Fruit fly (Drosophila melanogaster) whole organism, embryonic: ENCODE data around the gene CG7601.

Source experiments
- Ada2b ChIP-seq: fragments of 200-800 bp; sonication (Bioruptor generic); IDR thresholded peaks from 2 replicates; pipeline ENCODE4 v1.3.6; 2022; ENCODE audit warnings: missing biosample characterization, missing genetic modification characterization
- Atf3 ChIP-seq: fragments of 200-800 bp; sonication (Bioruptor generic); optimal IDR thresholded peaks from 3 replicates; lab custom pipeline; 2016; ENCODE audit warnings: missing biosample characterization, missing genetic modification characterization
- CG10147 ChIP-seq: fragments of 200-800 bp; sonication (Bioruptor generic); optimal IDR thresholded peaks from 2 replicates; lab custom pipeline; 2019; ENCODE audit warnings: missing biosample characterization, mild to moderate bottlenecking, missing genetic modification characterization, moderate library complexity
- CG10274 ChIP-seq: fragments of 200-800 bp; sonication (Bioruptor generic); optimal IDR thresholded peaks from 3 replicates; lab custom pipeline; 2017; ENCODE audit warnings: missing biosample characterization, mild to moderate bottlenecking, missing genetic modification characterization
- CG10959 ChIP-seq: fragments of 200-800 bp; sonication (Bioruptor generic); IDR thresholded peaks from 2 replicates; pipeline ENCODE4 v1.3.6; 2022; ENCODE audit warnings: missing biosample characterization, missing genetic modification characterization
- CG11093 ChIP-seq: fragments of 200-800 bp; sonication (Bioruptor generic); IDR thresholded peaks from 3 replicates; pipeline ENCODE4 v1.3.6; 2022; ENCODE audit warnings: missing biosample characterization, missing genetic modification characterization
- CG11456 ChIP-seq: fragments of 200-800 bp; sonication (Bioruptor generic); IDR thresholded peaks from 3 replicates; pipeline ENCODE4 v1.3.6; 2022; ENCODE audit warnings: missing biosample characterization, missing genetic modification characterization
- CG11560 ChIP-seq: fragments of 200-800 bp; sonication (Bioruptor generic); IDR thresholded peaks from 3 replicates; pipeline ENCODE4 v1.3.6; 2022; ENCODE audit warnings: missing biosample characterization, missing genetic modification characterization
- CG12391 ChIP-seq: fragments of 200-800 bp; sonication (Bioruptor generic); optimal IDR thresholded peaks from 3 replicates; lab custom pipeline; 2018; ENCODE audit warnings: missing biosample characterization, mild to moderate bottlenecking, missing genetic modification characterization, moderate library complexity
- CG14965 ChIP-seq: fragments of 200-800 bp; sonication (Bioruptor generic); optimal IDR thresholded peaks from 2 replicates; lab custom pipeline; 2016; ENCODE audit warnings: missing biosample characterization, missing genetic modification characterization, borderline replicate concordance
- CG15696 ChIP-seq: fragments of 200-800 bp; sonication (Bioruptor generic); optimal IDR thresholded peaks from 2 replicates; lab custom pipeline; 2019; ENCODE audit warnings: missing biosample characterization, mild to moderate bottlenecking, missing genetic modification characterization, moderate library complexity
- CG17802 ChIP-seq: fragments of 200-800 bp; sonication (Bioruptor generic); optimal IDR thresholded peaks from 2 replicates; lab custom pipeline; 2018; ENCODE audit warnings: missing biosample characterization, mild to moderate bottlenecking, missing genetic modification characterization, moderate library complexity
- CG17829 ChIP-seq: fragments of 200-800 bp; optimal IDR thresholded peaks from 2 replicates; lab custom pipeline; 2019; ENCODE audit warnings: missing biosample characterization, mild to moderate bottlenecking, missing genetic modification characterization, moderate library complexity
- CG1832 ChIP-seq: fragments of 200-800 bp; sonication (Bioruptor generic); optimal IDR thresholded peaks from 2 replicates; lab custom pipeline; 2017; ENCODE audit warnings: missing biosample characterization, mild to moderate bottlenecking, missing genetic modification characterization, inconsistent platforms
- CG31224 ChIP-seq: fragments of 200-800 bp; sonication (Bioruptor generic); IDR thresholded peaks from 2 replicates; pipeline ENCODE4 v1.3.6; 2022; ENCODE audit warnings: missing biosample characterization, missing genetic modification characterization
- CG3281 ChIP-seq: fragments of 200-800 bp; sonication (Bioruptor generic); optimal IDR thresholded peaks from 3 replicates; lab custom pipeline; 2017; ENCODE audit warnings: missing biosample characterization, mild to moderate bottlenecking, missing genetic modification characterization
- CG33557 ChIP-seq: fragments of 200-800 bp; sonication (Bioruptor generic); optimal IDR thresholded peaks from 2 replicates; lab custom pipeline; 2019; ENCODE audit warnings: missing biosample characterization, mild to moderate bottlenecking, missing genetic modification characterization, moderate library complexity
- CG4328 ChIP-seq: fragments of 200-800 bp; sonication (Bioruptor generic); optimal IDR thresholded peaks from 3 replicates; lab custom pipeline; 2017; ENCODE audit warnings: missing biosample characterization, missing genetic modification reagents, missing genetic modification characterization
- CG5180 ChIP-seq: fragments of 200-800 bp; sonication (Bioruptor generic); optimal IDR thresholded peaks from 3 replicates; lab custom pipeline; 2017; ENCODE audit warnings: missing biosample characterization, missing genetic modification characterization, mild to moderate bottlenecking, moderate library complexity, missing genetic modification reagents
- CG6813 ChIP-seq: fragments of 200-800 bp; sonication (Bioruptor generic); optimal IDR thresholded peaks from 2 replicates; lab custom pipeline; 2017; ENCODE audit warnings: missing biosample characterization, missing genetic modification characterization, mild to moderate bottlenecking, moderate library complexity, missing genetic modification reagents
- CoRest ChIP-seq: fragments of 200-800 bp; sonication (Bioruptor generic); optimal IDR thresholded peaks from 3 replicates; lab custom pipeline; 2018; ENCODE audit warnings: missing biosample characterization, mild to moderate bottlenecking, missing genetic modification characterization, moderate library complexity
- Dad ChIP-seq: fragments of 200-800 bp; sonication (Bioruptor generic); optimal IDR thresholded peaks from 3 replicates; lab custom pipeline; 2016; ENCODE audit warnings: missing biosample characterization, missing genetic modification characterization
- Dek ChIP-seq: fragments of 200-800 bp; sonication (Bioruptor generic); optimal IDR thresholded peaks from 3 replicates; lab custom pipeline; 2019; ENCODE audit warnings: missing biosample characterization, mild to moderate bottlenecking, missing genetic modification characterization, moderate library complexity
- Doc2 ChIP-seq: fragments of 200-800 bp; sonication (Bioruptor generic); IDR thresholded peaks from 2 replicates; pipeline ENCODE4 v1.3.6; 2022; ENCODE audit warnings: missing biosample characterization, missing genetic modification characterization
- HLH3B ChIP-seq: fragments of 200-800 bp; sonication (Bioruptor generic); IDR thresholded peaks from 2 replicates; pipeline ENCODE4 v1.3.6; 2022; ENCODE audit warnings: missing biosample characterization, missing genetic modification characterization
- HLH54F ChIP-seq: fragments of 200-800 bp; sonication (Bioruptor generic); optimal IDR thresholded peaks from 3 replicates; lab custom pipeline; 2016; ENCODE audit warnings: missing biosample characterization, missing genetic modification characterization
- HLHmδ ChIP-seq: fragments of 200-800 bp; sonication (Bioruptor generic); optimal IDR thresholded peaks from 2 replicates; lab custom pipeline; 2018; ENCODE audit warnings: missing biosample characterization, mild to moderate bottlenecking, missing genetic modification characterization, moderate library complexity
- Hey ChIP-seq: fragments of 200-800 bp; sonication (Bioruptor generic); optimal IDR thresholded peaks from 3 replicates; lab custom pipeline; 2018; ENCODE audit warnings: missing biosample characterization, mild to moderate bottlenecking, missing genetic modification characterization
- HmgD ChIP-seq: fragments of 200-800 bp; sonication (Bioruptor generic); optimal IDR thresholded peaks from 3 replicates; lab custom pipeline; 2016; ENCODE audit warnings: missing biosample characterization, missing genetic modification characterization
- Ravus ChIP-seq: fragments of 200-800 bp; sonication (Bioruptor generic); IDR thresholded peaks from 2 replicates; pipeline ENCODE4 v1.3.6; 2022; ENCODE audit warnings: missing biosample characterization, missing genetic modification characterization
- Rfx ChIP-seq: fragments of 200-800 bp; sonication (Bioruptor generic); IDR thresholded peaks from 2 replicates; pipeline ENCODE4 v1.3.6; 2022; ENCODE audit warnings: missing biosample characterization, missing genetic modification characterization
- Taf1 ChIP-seq: fragments of 200-800 bp; sonication (Bioruptor generic); IDR thresholded peaks from 2 replicates; pipeline ENCODE4 v1.3.6; 2022; ENCODE audit warnings: missing biosample characterization, missing genetic modification characterization
- ash1 ChIP-seq: fragments of 200-800 bp; sonication (Bioruptor generic); optimal IDR thresholded peaks from 2 replicates; lab custom pipeline; 2018; ENCODE audit warnings: missing biosample characterization, mild to moderate bottlenecking, missing genetic modification characterization
- bab2 ChIP-seq: fragments of 200-800 bp; sonication (Bioruptor generic); optimal IDR thresholded peaks from 2 replicates; lab custom pipeline; 2016; ENCODE audit warnings: missing biosample characterization, missing genetic modification characterization
- ci ChIP-seq: fragments of 200-800 bp; sonication (Bioruptor generic); IDR thresholded peaks from 3 replicates; pipeline ENCODE4 v1.3.6; 2022; ENCODE audit warnings: missing biosample characterization, missing genetic modification characterization
- corto ChIP-seq: fragments of 200-800 bp; sonication (Bioruptor generic); optimal IDR thresholded peaks from 2 replicates; lab custom pipeline; 2016; ENCODE audit warnings: missing biosample characterization, mild to moderate bottlenecking, missing genetic modification characterization, moderate library complexity
- dmrt99B ChIP-seq: fragments of 200-800 bp; sonication (Bioruptor generic); optimal IDR thresholded peaks from 2 replicates; lab custom pipeline; 2018; ENCODE audit warnings: missing biosample characterization, mild to moderate bottlenecking, missing genetic modification characterization, moderate library complexity
- eyg ChIP-seq: fragments of 200-800 bp; sonication (Bioruptor generic); optimal IDR thresholded peaks from 3 replicates; lab custom pipeline; 2016; ENCODE audit warnings: missing biosample characterization, missing genetic modification characterization
- gcm ChIP-seq: fragments of 200-800 bp; sonication (Bioruptor generic); optimal IDR thresholded peaks from 2 replicates; lab custom pipeline; 2019; ENCODE audit warnings: missing biosample characterization, mild to moderate bottlenecking, missing genetic modification characterization, moderate library complexity
- hb ChIP-seq: fragments of 200-800 bp; sonication (Bioruptor generic); IDR thresholded peaks from 3 replicates; pipeline ENCODE4 v1.3.6; 2022; ENCODE audit warnings: missing biosample characterization, missing genetic modification characterization; ENCODE audit not compliant: partially characterized antibody
- jumu ChIP-seq: fragments of 200-800 bp; sonication (Bioruptor generic); optimal IDR thresholded peaks from 3 replicates; lab custom pipeline; 2016; ENCODE audit warnings: missing biosample characterization, missing genetic modification characterization
- odd ChIP-seq: fragments of 200-800 bp; sonication (Bioruptor generic); optimal IDR thresholded peaks from 2 replicates; lab custom pipeline; 2017; ENCODE audit warnings: missing biosample characterization, mild to moderate bottlenecking, missing genetic modification characterization
- phol ChIP-seq: fragments of 200-800 bp; sonication (Bioruptor generic); optimal IDR thresholded peaks from 3 replicates; lab custom pipeline; 2018; ENCODE audit warnings: missing biosample characterization, mild to moderate bottlenecking, missing genetic modification characterization, moderate library complexity
- pita ChIP-seq: fragments of 200-800 bp; sonication (Bioruptor generic); optimal IDR thresholded peaks from 2 replicates; lab custom pipeline; 2017; ENCODE audit warnings: missing biosample characterization, mild to moderate bottlenecking, missing genetic modification characterization
- psq ChIP-seq: fragments of 200-800 bp; sonication (Bioruptor generic); optimal IDR thresholded peaks from 2 replicates; lab custom pipeline; 2017; ENCODE audit warnings: missing biosample characterization, missing genetic modification characterization
- sc ChIP-seq, 3 experiments: fragments of >200 bp in 2 of 3; fragments of 200-800 bp in 1 of 3; sonication (Bioruptor generic) in 1 of 3; optimal IDR thresholded peaks; 2 replicates in 2 of 3; 3 replicates in 1 of 3; lab custom pipeline; 2017; ENCODE audit warnings: mild to moderate bottlenecking in 1 of 3, missing biosample characterization in 1 of 3, missing genetic modification characterization in 1 of 3, missing genetic modification reagents in 1 of 3
- sna ChIP-seq: fragments of 200-800 bp; sonication (Bioruptor generic); IDR thresholded peaks from 2 replicates; pipeline ENCODE4 v1.3.6; 2022; ENCODE audit warnings: missing biosample characterization, missing genetic modification characterization; ENCODE audit not compliant: partially characterized antibody
- stwl ChIP-seq: fragments of 200-800 bp; sonication (Bioruptor generic); optimal IDR thresholded peaks from 3 replicates; lab custom pipeline; 2018; ENCODE audit warnings: missing biosample characterization, mild to moderate bottlenecking, missing genetic modification characterization, moderate library complexity
- wdn ChIP-seq: fragments of 200-800 bp; sonication (Bioruptor generic); IDR thresholded peaks from 2 replicates; pipeline ENCODE4 v1.3.6; 2022; ENCODE audit warnings: missing biosample characterization, missing genetic modification characterization
- z ChIP-seq: fragments of 200-800 bp; sonication (Bioruptor generic); IDR thresholded peaks from 3 replicates; pipeline ENCODE4 v1.3.6; 2022; ENCODE audit warnings: missing biosample characterization, missing genetic modification characterization

Gene CG7601

DNA sequence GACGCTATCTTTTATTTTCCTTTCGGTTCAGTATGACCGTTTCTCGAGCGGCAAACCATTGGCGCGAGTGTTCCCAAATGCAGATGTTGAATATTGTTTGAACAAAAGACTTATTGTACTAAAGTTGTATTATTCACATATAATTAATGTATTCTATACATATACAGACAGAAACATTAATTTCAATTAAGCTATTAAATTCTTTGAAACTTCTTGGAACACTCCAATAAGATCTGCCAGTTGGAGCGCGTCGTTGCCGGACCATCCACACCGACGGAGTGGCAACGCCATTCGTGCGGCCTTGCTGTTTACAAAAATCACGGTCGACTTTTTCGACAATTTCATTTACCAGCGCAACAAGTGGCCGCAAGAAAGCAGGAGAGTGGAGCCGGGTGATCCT, 8.5 kb upstream of the CG7601 start, which contains the start of the genes Wdr24 and IntS11 (continued):
- TF ChIP-seq CG14965 (GFP tag; lab: Kevin White, UChicago) (no peak), Atf3 (GFP tag; lab: Kevin White, UChicago) (peak; percentile 37), Taf1 (GFP tag; lab: Robert Waterston, UW) (peak; percentile 86), hb (GFP tag; lab: Robert Waterston, UW) (no peak), Hey (tag; lab: Kevin White, UChicago) (no peak), HLH3B (GFP tag; lab: Robert Waterston, UW) (peak; percentile 90), stwl (tag; lab: Kevin White, UChicago) (peak; percentile 65), CG5180 (GFP tag; lab: Kevin White, UChicago) (no peak), Dad (peak; percentile 49), eyg (no peak), Dek (tag; lab: Kevin White, UChicago) (peak; percentile 90), pita (no peak), wdn (GFP tag; lab: Robert Waterston, UW) (peak; percentile 88), CoRest (tag; lab: Kevin White, UChicago) (peak; percentile 91), CG4328 (GFP tag; lab: Kevin White, UChicago) (peak; percentile 47), CG15696 (tag; lab: Kevin White, UChicago) (peak; percentile 60), HmgD (GFP tag; lab: Kevin White, UChicago) (peak; percentile 32), CG6813 (GFP tag; lab: Kevin White, UChicago) (no peak), CG11093 (GFP tag; lab: Robert Waterston, UW) (peak; percentile 90), CG10959 (GFP tag; lab: Robert Waterston, UW) (0 out of 2 replicates have a peak, but pooled peaks have one; percentile 30), sna (peak; percentile 24; the same call in 1 of the 2 replicates), Ravus (GFP tag; lab: Robert Waterston, UW) (peak; percentile 68), CG11456 (GFP tag; lab: Robert Waterston, UW) (peak; percentile 93), Doc2 (GFP tag; lab: Robert Waterston, UW) (peak; percentile 64), z (GFP tag; lab: Robert Waterston, UW) (no peak), CG1832 (no peak), CG33557 (GFP tag; lab: Kevin White, UChicago) (peak; percentile 10), CG3281 (GFP tag; lab: Kevin White, UChicago) (peak; percentile 71), Ada2b (GFP tag; lab: Robert Waterston, UW) (peak; percentile 84), sc (optimal IDR thresholded peaks at IDR 0.05; lab: Kevin White, UChicago) (no peak), sc (GFP tag; optimal IDR thresholded peaks at IDR 0.05; lab: Kevin White, UChicago) (no peak), HLHmδ (GFP tag; lab: Kevin White, UChicago) (no peak), psq (GFP tag; lab: Kevin White, UChicago) (peak; percentile 28), CG17802 (peak; percentile 10), jumu (GFP tag; lab: Kevin White, UChicago) (peak; percentile 56), dmrt99B (no peak), CG31224 (GFP tag; lab: Robert Waterston, UW) (peak; percentile 88), bab2 (GFP tag; lab: Kevin White, UChicago) (peak; percentile 79), phol (tag; lab: Kevin White, UChicago) (peak; percentile 85), CG17829 (tag; lab: Kevin White, UChicago) (peak; percentile 79), HLH54F (peak; percentile 86), odd (no peak), CG11560 (peak; percentile 84), corto (no peak), Rfx (GFP tag; lab: Robert Waterston, UW) (peak; percentile 97), CG10147 (peak; percentile 82), ci (GFP tag; lab: Robert Waterston, UW) (peak; percentile 89), gcm (GFP tag; lab: Kevin White, UChicago) (no peak), CG12391 (tag; lab: Kevin White, UChicago) (peak; percentile 84), ash1 (GFP tag; lab: Kevin White, UChicago) (no peak), CG10274 (GFP tag; lab: Kevin White, UChicago) (peak; percentile 23)
